Worm (Caenorhabditis elegans) whole organism, young adult: ENCODE results near the gene daam-1.

Experiments
- F52B5.7 ChIP-seq: sonication (generic microtip); optimal IDR thresholded peaks from 2 replicates; lab custom pipeline; 2016; ENCODE audit warnings: mild to moderate bottlenecking, missing genetic modification characterization, missing compliant biosample characterization
- hrde-1 ChIP-seq: sonication (generic microtip); optimal IDR thresholded peaks from 2 replicates; lab custom pipeline; 2016; ENCODE audit warnings: missing genetic modification characterization, mild to moderate bottlenecking, missing compliant biosample characterization, moderate library complexity, missing genotype, missing genetic modification reagents, borderline replicate concordance
- let-526 ChIP-seq: fragments of 200-800 bp; sonication (Bioruptor generic); IDR thresholded peaks from 2 replicates; pipeline ENCODE4 v1.3.6; 2022; ENCODE audit warnings: missing genetic modification reagents, missing genetic modification characterization, missing compliant biosample characterization
- lin-26 ChIP-seq: fragments of 200-800 bp; sonication (Bioruptor generic); IDR thresholded peaks from 2 replicates; pipeline ENCODE4 v1.3.6; 2022; ENCODE audit warnings: missing genetic modification reagents, missing genetic modification characterization, missing compliant biosample characterization
- nfya-2 ChIP-seq: fragments of 200-800 bp; sonication (Bioruptor generic); IDR thresholded peaks from 2 replicates; pipeline ENCODE4 v1.3.6; 2022; ENCODE audit warnings: missing genetic modification reagents, missing genetic modification characterization, missing compliant biosample characterization
- nhr-90 ChIP-seq: sonication (generic microtip); optimal IDR thresholded peaks from 2 replicates; lab custom pipeline; 2016; ENCODE audit warnings: missing genotype, mild to moderate bottlenecking, missing genetic modification characterization, missing compliant biosample characterization
- rpc-1 ChIP-seq, 2 experiments: fragments of 150-350 bp in 1 of 2; sonication (generic microtip) in 1 of 2; optimal IDR thresholded peaks; 2 replicates each; lab custom pipeline; 2014 to 2018; ENCODE audit warnings: missing biosample characterization in 1 of 2, missing genetic modification characterization in 1 of 2, missing genetic modification reagents in 1 of 2, missing genotype in 1 of 2
- snpc-4 ChIP-seq, 5 experiments: fragments of 150-350 bp in 1 of 5; sonication (generic microtip) in 4 of 5; optimal IDR thresholded peaks; 2 replicates each; lab custom pipeline; 2014 to 2018; ENCODE audit warnings: missing genetic modification characterization in 5 of 5, missing biosample characterization in 3 of 5, antibody characterized with exemption in 2 of 5, mild to moderate bottlenecking in 2 of 5, missing compliant biosample characterization in 2 of 5, missing genotype in 2 of 5, moderate library complexity in 2 of 5, missing genetic modification reagents in 1 of 5

ce11 chrV:44026-44425 is 39.6 kb downstream of the daam-1 start:
- TF ChIP-seq lin-26 = no peak
- TF ChIP-seq F52B5.7 = no peak
- TF ChIP-seq let-526 (GFP tag; lab: Robert Waterston, UW) = no peak
- TF ChIP-seq rpc-1 (optimal IDR thresholded peaks at IDR 0.05; lab: Kevin White, UChicago) = no peak
- TF ChIP-seq rpc-1 (tag; optimal IDR thresholded peaks at IDR 0.05; lab: Kevin White, UChicago) = no peak
- no peak for TF ChIP-seq nfya-2 (GFP tag; lab: Robert Waterston, UW)
- TF ChIP-seq nhr-90 = no peak
- no peak for TF ChIP-seq snpc-4 (GFP tag; optimal IDR thresholded peaks at IDR 0.05; lab: Kevin White, UChicago)
- TF ChIP-seq snpc-4 (tag; optimal IDR thresholded peaks at IDR 0.05; lab: Kevin White, UChicago) = no peak
- no peak for TF ChIP-seq hrde-1 (tag; lab: Kevin White, UChicago)
